Worm (Caenorhabditis elegans): Measurements from ENCODE around the gene rde-11.

rde-11 gene

ce11 chrIV:13089671-13090242 lies 15.2 kb upstream of the rde-11 start:
- TF ChIP-seq ceh-82 (tag; optimal IDR thresholded peaks at IDR 0.05) (no peak), egl-43 (GFP tag; IDR thresholded peaks at IDR 0.05) (0 out of 2 replicates have a peak, but pooled peaks have one; percentile 5), lin-13 (GFP tag; optimal IDR thresholded peaks at IDR 0.05) (no peak), madf-5 (GFP tag; IDR thresholded peaks at IDR 0.05) (no peak), hif-1 (tag; optimal IDR thresholded peaks at IDR 0.05) (no peak), daf-19 (GFP tag; conservative IDR thresholded peaks at IDR 0.05) (no peak), set-16 (GFP tag; IDR thresholded peaks at IDR 0.05) (peak; percentile 95)

DNA sequence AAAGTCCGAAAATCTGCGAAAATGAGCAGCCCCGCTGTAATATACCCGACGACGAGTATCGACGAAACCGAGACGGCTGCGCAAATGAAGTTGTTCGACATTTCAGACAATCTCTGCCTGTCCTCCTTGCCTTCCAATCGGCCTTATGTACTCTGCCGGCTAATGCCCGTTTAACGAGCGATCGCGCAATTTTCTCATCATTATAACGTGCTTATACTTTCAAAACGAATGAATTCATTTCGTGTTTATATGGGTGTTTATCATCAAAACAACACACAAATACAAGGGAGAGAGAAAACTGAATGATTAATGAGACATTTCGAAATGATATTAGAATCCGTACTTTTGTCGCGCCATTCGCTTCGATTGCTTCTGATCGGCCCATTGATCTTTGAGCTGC lies 14.0 kb upstream of the rde-11 start, which contains the start of gene col-132:
TSS of gene col-132 (minus strand) at position 101 of the 400 bp plus-strand sequence.
- no peak for TF ChIP-seq dmd-6 (GFP tag; IDR thresholded peaks at IDR 0.05)
- TF ChIP-seq arid-1 (GFP tag; conservative IDR thresholded peaks at IDR 0.05), result no peak
- TF ChIP-seq mes-2 (tag; optimal IDR thresholded peaks at IDR 0.05; ENCODE audit: poor library complexity, severe bottlenecking), result no peak

DNA sequence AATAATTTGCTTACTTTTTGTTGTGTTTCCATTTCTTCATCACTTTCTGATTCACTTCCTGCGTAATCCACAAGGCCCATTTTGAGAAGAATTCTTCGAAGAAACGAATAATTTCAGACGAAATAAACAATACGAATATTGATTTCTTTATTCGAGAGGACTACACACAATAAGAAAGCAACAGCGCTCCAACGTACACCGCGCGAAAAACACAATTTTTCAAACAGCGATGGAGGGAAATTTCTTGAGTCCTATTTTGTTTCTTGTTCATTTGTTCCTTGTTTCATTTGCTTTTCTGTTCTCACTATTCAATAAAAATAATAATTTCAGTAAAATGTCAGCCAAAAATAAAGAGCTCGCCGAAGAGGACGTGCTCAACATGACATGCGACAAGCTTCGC lies 11.3 kb upstream of the rde-11 start, which contains the start of the genes prcc-1 and C39E9.12:
TSS of gene prcc-1 (minus strand) at position 119 of the 400 bp plus-strand sequence.
TSS of gene C39E9.12 (plus strand) at position 331 of the 400 bp plus-strand sequence.
- TF ChIP-seq dmd-8 (GFP tag; IDR thresholded peaks at IDR 0.05) (no peak), egl-27 (tag; optimal IDR thresholded peaks at IDR 0.05) (no peak), ctbp-1 (GFP tag; IDR thresholded peaks at IDR 0.05) (no peak), nhr-28 (tag; optimal IDR thresholded peaks at IDR 0.05) (peak; percentile 60), lin-15B (tag; optimal IDR thresholded peaks at IDR 0.05) (no peak), F10B5.3 (tag; optimal IDR thresholded peaks at IDR 0.05) (no peak), tag-97 (GFP tag; IDR thresholded peaks at IDR 0.05) (no peak), nhr-11 (tag; optimal IDR thresholded peaks at IDR 0.05) (peak; percentile 68), snpc-1.2 (GFP tag; IDR thresholded peaks at IDR 0.05) (no peak), mes-2 (tag; optimal IDR thresholded peaks at IDR 0.05; ENCODE audit: poor library complexity, severe bottlenecking) (peak; percentile 82), fos-1 (tag; optimal IDR thresholded peaks at IDR 0.05) (no peak), nhr-10 (tag; optimal IDR thresholded peaks at IDR 0.05) (no peak), ceh-82 (tag; optimal IDR thresholded peaks at IDR 0.05) (no peak), dve-1 (tag; optimal IDR thresholded peaks at IDR 0.05; ENCODE audit: insufficient read depth) (peak; percentile 53), mxl-3 (GFP tag; optimal IDR thresholded peaks at IDR 0.05) (no peak), skn-1 (tag; optimal IDR thresholded peaks at IDR 0.05) (no peak), nhr-25 (tag; optimal IDR thresholded peaks at IDR 0.05; ENCODE audit: borderline replicate concordance, insufficient read depth) (no peak), unc-130 (GFP tag; optimal IDR thresholded peaks at IDR 0.05) (peak; percentile 80), ceh-44 (GFP tag; IDR thresholded peaks at IDR 0.05) (no peak), mdl-1 (tag; optimal IDR thresholded peaks at IDR 0.05) (no peak), set-16 (GFP tag; IDR thresholded peaks at IDR 0.05) (no peak), nhr-76 (tag; optimal IDR thresholded peaks at IDR 0.05) (no peak), hif-1 (tag; optimal IDR thresholded peaks at IDR 0.05) (no peak), R02D3.7 (tag; optimal IDR thresholded peaks at IDR 0.05) (no peak), hlh-30 (tag; optimal IDR thresholded peaks at IDR 0.05; ENCODE audit: insufficient read depth) (peak; percentile 53), zfp-3 (GFP tag; conservative IDR thresholded peaks at IDR 0.05) (no peak), daf-16 (GFP tag; optimal IDR thresholded peaks at IDR 0.05) (no peak), daf-16 (tag; optimal IDR thresholded peaks at IDR 0.05) (peak; percentile 70), cey-2 (tag; optimal IDR thresholded peaks at IDR 0.05; ENCODE audit: borderline replicate concordance, insufficient read depth) (no peak), ces-1 (GFP tag; optimal IDR thresholded peaks at IDR 0.05) (no peak), Y48G9A.11 (GFP tag; IDR thresholded peaks at IDR 0.05) (no peak), ztf-11 (tag; optimal IDR thresholded peaks at IDR 0.05) (no peak), unc-39 (tag; optimal IDR thresholded peaks at IDR 0.05) (no peak), unc-62 (GFP tag; optimal IDR thresholded peaks at IDR 0.05 in 1 of 2) (no peak), unc-62 (tag; optimal IDR thresholded peaks at IDR 0.05) (no peak), daf-8 (GFP tag; IDR thresholded peaks at IDR 0.05) (no peak), spr-3 (GFP tag; optimal IDR thresholded peaks at IDR 0.05) (no peak), aly-2 (tag; optimal IDR thresholded peaks at IDR 0.05) (no peak), aha-1 (tag) (no peak), nhr-6 (tag; optimal IDR thresholded peaks at IDR 0.05) (peak; percentile 76), ztf-7 (tag; optimal IDR thresholded peaks at IDR 0.05) (no peak)
